Worm (Caenorhabditis elegans) whole organism, L2 larva: ENCODE measurements around the gene dis-3.

Source experiments
- C34F6.9 ChIP-seq: fragments of 150-350 bp; optimal IDR thresholded peaks from 2 replicates; lab custom pipeline; 2014; ENCODE audit warnings: missing biosample characterization, missing genetic modification characterization
- R02D3.7 ChIP-seq: fragments of 150-350 bp; optimal IDR thresholded peaks from 2 replicates; lab custom pipeline; 2014; ENCODE audit warnings: missing biosample characterization, missing genetic modification characterization
- Y55F3AM.14 ChIP-seq: fragments of 200-800 bp; sonication (Bioruptor generic); optimal IDR thresholded peaks from 2 replicates; lab custom pipeline; 2018; ENCODE audit warnings: mild to moderate bottlenecking, missing genetic modification characterization, missing compliant biosample characterization
- alr-1 ChIP-seq: fragments of 150-350 bp; optimal IDR thresholded peaks from 2 replicates; lab custom pipeline; 2014; ENCODE audit warnings: missing biosample characterization, missing genetic modification characterization
- aly-2 ChIP-seq: fragments of 150-350 bp; optimal IDR thresholded peaks from 2 replicates; lab custom pipeline; 2014; ENCODE audit warnings: missing biosample characterization, missing genetic modification characterization
- crh-2 ChIP-seq: sonication (generic microtip); optimal IDR thresholded peaks from 2 replicates; lab custom pipeline; 2017; ENCODE audit warnings: missing biosample characterization, missing genetic modification characterization
- egl-27 ChIP-seq: sonication (generic microtip); optimal IDR thresholded peaks from 3 replicates; lab custom pipeline; 2017; ENCODE audit warnings: missing biosample characterization, missing genetic modification reagents, missing genetic modification characterization
- lin-11 ChIP-seq: fragments of 150-350 bp; sonication (generic microtip); optimal IDR thresholded peaks from 2 replicates; lab custom pipeline; 2014; ENCODE audit warnings: missing biosample characterization, missing genetic modification characterization, inconsistent platforms, mixed read lengths
- lin-13 ChIP-seq: fragments of 150-350 bp; optimal IDR thresholded peaks from 2 replicates; lab custom pipeline; 2014; ENCODE audit warnings: missing biosample characterization, missing genetic modification reagents, missing genetic modification characterization
- mab-5 ChIP-seq: fragments of 150-350 bp; optimal IDR thresholded peaks from 2 replicates; lab custom pipeline; 2014; ENCODE audit warnings: missing biosample characterization, missing genetic modification characterization
- nhr-10 ChIP-seq: sonication (generic microtip); optimal IDR thresholded peaks from 2 replicates; lab custom pipeline; 2017; ENCODE audit warnings: missing biosample characterization, missing genetic modification characterization
- nhr-11 ChIP-seq: fragments of 150-350 bp; optimal IDR thresholded peaks from 2 replicates; lab custom pipeline; 2014; ENCODE audit warnings: missing biosample characterization, missing genetic modification characterization
- nhr-6 ChIP-seq: fragments of 150-350 bp; optimal IDR thresholded peaks from 2 replicates; lab custom pipeline; 2014; ENCODE audit warnings: missing biosample characterization, missing genetic modification characterization
- nhr-77 ChIP-seq: fragments of 150-350 bp; optimal IDR thresholded peaks from 2 replicates; lab custom pipeline; 2014; ENCODE audit warnings: missing biosample characterization, missing genetic modification characterization
- peb-1 ChIP-seq: fragments of 150-350 bp; optimal IDR thresholded peaks from 2 replicates; lab custom pipeline; 2014; ENCODE audit warnings: missing biosample characterization, missing genetic modification characterization
- sem-4 ChIP-seq: fragments of 150-350 bp; optimal IDR thresholded peaks from 2 replicates; lab custom pipeline; 2014; ENCODE audit warnings: missing biosample characterization, missing genetic modification reagents, missing genetic modification characterization
- skn-1 ChIP-seq: sonication (generic microtip); optimal IDR thresholded peaks from 2 replicates; lab custom pipeline; 2017; ENCODE audit warnings: missing biosample characterization, missing genetic modification characterization
- sma-9 ChIP-seq, 2 experiments: fragments of 150-350 bp in 1 of 2; sonication (generic microtip) in 1 of 2; optimal IDR thresholded peaks; 2 replicates each; lab custom pipeline; 2014 to 2016; ENCODE audit warnings: missing genetic modification characterization in 2 of 2, mild to moderate bottlenecking in 1 of 2, missing biosample characterization in 1 of 2, missing compliant biosample characterization in 1 of 2, missing genetic modification reagents in 1 of 2, moderate library complexity in 1 of 2
- unc-55 ChIP-seq: fragments of 150-350 bp; sonication (generic microtip); optimal IDR thresholded peaks from 3 replicates; lab custom pipeline; 2014; ENCODE audit warnings: missing biosample characterization, missing genetic modification reagents, missing genetic modification characterization
- unc-62 ChIP-seq: fragments of 150-350 bp; optimal IDR thresholded peaks from 2 replicates; lab custom pipeline; 2014; ENCODE audit warnings: missing biosample characterization, missing genetic modification reagents, missing genetic modification characterization
- zag-1 ChIP-seq: fragments of 150-350 bp; optimal IDR thresholded peaks from 2 replicates; lab custom pipeline; 2014; ENCODE audit warnings: missing biosample characterization, missing genetic modification characterization
- ztf-11 ChIP-seq: sonication (generic microtip); optimal IDR thresholded peaks from 2 replicates; lab custom pipeline; 2017; ENCODE audit warnings: missing biosample characterization, missing genetic modification characterization
- ztf-4 ChIP-seq: fragments of 150-350 bp; optimal IDR thresholded peaks from 2 replicates; lab custom pipeline; 2014; ENCODE audit warnings: missing biosample characterization, missing genetic modification characterization

dis-3 gene

ce11 chrIV:10153479-10153878 is 56.5 kb downstream of the dis-3 start:
- TF ChIP-seq skn-1 (tag; lab: Kevin White, UChicago), result no peak
- no peak for TF ChIP-seq peb-1 (tag; lab: Kevin White, UChicago)
- TF ChIP-seq nhr-6 (tag; lab: Kevin White, UChicago), result no peak
- TF ChIP-seq nhr-11 (tag; lab: Kevin White, UChicago), result no peak
- TF ChIP-seq zag-1 (tag; lab: Kevin White, UChicago), result no peak
- TF ChIP-seq ztf-11 (tag; lab: Kevin White, UChicago), result no peak
- no peak for TF ChIP-seq R02D3.7
- TF ChIP-seq unc-62 (GFP tag; lab: Kevin White, UChicago), result no peak
- no peak for TF ChIP-seq egl-27
- TF ChIP-seq lin-13 (GFP tag; lab: Kevin White, UChicago), result no peak
- TF ChIP-seq crh-2 (tag; lab: Kevin White, UChicago), result no peak
- TF ChIP-seq sem-4 (tag; lab: Kevin White, UChicago), result no peak
- TF ChIP-seq Y55F3AM.14, result no peak

- TF ChIP-seq sma-9 (GFP tag; optimal IDR thresholded peaks at IDR 0.05; lab: Kevin White, UChicago) (no peak), sma-9 (tag; optimal IDR thresholded peaks at IDR 0.05; lab: Kevin White, UChicago) (no peak), C34F6.9 (tag; lab: Kevin White, UChicago) (no peak), aly-2 (tag; lab: Kevin White, UChicago) (no peak), lin-11 (tag; lab: Kevin White, UChicago) (no peak), mab-5 (tag; lab: Kevin White, UChicago) (no peak), ztf-4 (tag; lab: Kevin White, UChicago) (no peak), nhr-11 (tag; lab: Kevin White, UChicago) (no peak), nhr-10 (tag; lab: Kevin White, UChicago) (no peak), zag-1 (tag; lab: Kevin White, UChicago) (no peak), unc-55 (no peak), nhr-77 (tag; lab: Kevin White, UChicago) (no peak), alr-1 (tag; lab: Kevin White, UChicago) (no peak), Y55F3AM.14 (no peak), lin-13 (GFP tag; lab: Kevin White, UChicago) (no peak)
Measured at ce11 chrIV:10155475-10155874, 58.5 kb downstream of the dis-3 start, which contains the start of gene ttr-54. Gene ttr-54, plus strand, starts transcription at chrIV:10155775.
